Worm (Caenorhabditis elegans): ENCODE measurements around the gene nhr-130.

ce11 chrV:438094-438493, 45.0 kb downstream of the nhr-130 start, which contains the start of gene B0554.1:
- no peak for TF ChIP-seq ama-1 (optimal IDR thresholded peaks at IDR 0.05)
- no peak for TF ChIP-seq B0310.2 (tag; optimal IDR thresholded peaks at IDR 0.05)
- TF ChIP-seq flt-1 (GFP tag; IDR thresholded peaks at IDR 0.05) = no peak
- no peak for TF ChIP-seq sea-1 (GFP tag; conservative IDR thresholded peaks at IDR 0.05)
- no peak for TF ChIP-seq pes-1 (GFP tag; IDR thresholded peaks at IDR 0.05)

All from whole organism, early embryonic.